Fruit fly (Drosophila melanogaster): ENCODE measurements around the gene cmet.

- TF ChIP-seq CTCF (optimal IDR thresholded peaks at IDR 0.05) = no peak
- no peak for TF ChIP-seq CG8478 (optimal IDR thresholded peaks at IDR 0.05)
These were observed 21.1 kb downstream of the cmet start for dm6 chr2L:11247730-11248129.
